Worm (Caenorhabditis elegans) whole organism, L4 larva: ENCODE measurements around the gene Y67D8C.6.

Source experiments
- F49E8.2 ChIP-seq: sonication (generic microtip); optimal IDR thresholded peaks from 2 replicates; lab custom pipeline; 2016; ENCODE audit warnings: missing compliant biosample characterization, mild to moderate bottlenecking, missing genetic modification characterization, borderline replicate concordance
- ama-1 ChIP-seq: fragments of 150-350 bp; optimal IDR thresholded peaks from 2 replicates; lab custom pipeline; 2014; ENCODE audit warnings: inconsistent platforms, mixed read lengths
- dve-1 ChIP-seq: sonication (generic microtip); optimal IDR thresholded peaks from 2 replicates; lab custom pipeline; 2017; ENCODE audit warnings: antibody characterized with exemption, mild to moderate bottlenecking, missing genetic modification characterization, missing compliant biosample characterization; ENCODE audit not compliant: insufficient read depth
- fos-1 ChIP-seq: fragments of 150-350 bp; optimal IDR thresholded peaks from 2 replicates; lab custom pipeline; 2014; ENCODE audit warnings: missing biosample characterization, missing genetic modification characterization
- lsy-2 ChIP-seq, 2 experiments: fragments of 150-350 bp in 1 of 2; sonication (generic microtip) in 1 of 2; optimal IDR thresholded peaks; 2 replicates each; lab custom pipeline; 2014 to 2017; ENCODE audit warnings: missing biosample characterization in 2 of 2, missing genetic modification characterization in 2 of 2
- madf-9 ChIP-seq: fragments of 200-800 bp; sonication (Bioruptor generic); conservative IDR thresholded peaks from 2 replicates; pipeline ENCODE4 v1.3.6; 2022; ENCODE audit warnings: missing genetic modification reagents, missing genetic modification characterization, missing compliant biosample characterization
- nhr-237 ChIP-seq: sonication (generic microtip); optimal IDR thresholded peaks from 2 replicates; lab custom pipeline; 2017; ENCODE audit warnings: missing biosample characterization, missing genetic modification characterization
- nhr-6 ChIP-seq: fragments of 150-350 bp; optimal IDR thresholded peaks from 2 replicates; lab custom pipeline; 2014; ENCODE audit warnings: missing biosample characterization, missing genetic modification characterization
- nhr-76 ChIP-seq: fragments of 150-350 bp; optimal IDR thresholded peaks from 2 replicates; lab custom pipeline; 2014; ENCODE audit warnings: missing biosample characterization, missing genetic modification characterization
- skn-1 ChIP-seq: fragments of 150-350 bp; optimal IDR thresholded peaks from 2 replicates; lab custom pipeline; 2014; ENCODE audit warnings: missing biosample characterization, missing genetic modification characterization
- snpc-1.2 ChIP-seq: fragments of 200-800 bp; sonication (Bioruptor generic); IDR thresholded peaks from 2 replicates; pipeline ENCODE4 v1.3.6; 2022; ENCODE audit warnings: missing genetic modification reagents, missing genetic modification characterization, missing compliant biosample characterization
- unc-39 ChIP-seq: sonication (generic microtip); optimal IDR thresholded peaks from 2 replicates; lab custom pipeline; 2017; ENCODE audit warnings: missing biosample characterization, missing genetic modification characterization
- zag-1 ChIP-seq: fragments of 150-350 bp; optimal IDR thresholded peaks from 2 replicates; lab custom pipeline; 2014; ENCODE audit warnings: missing biosample characterization, missing genetic modification characterization
- ztf-11 ChIP-seq: fragments of 150-350 bp; optimal IDR thresholded peaks from 2 replicates; lab custom pipeline; 2014; ENCODE audit warnings: missing biosample characterization, missing genetic modification characterization

ce11 chrIV:3035375-3035774 lies 27.8 kb downstream of the Y67D8C.6 start:
- no peak for TF ChIP-seq ztf-11 (tag; lab: Kevin White, UChicago)
- no peak for TF ChIP-seq ama-1
- no peak for TF ChIP-seq snpc-1.2 (GFP tag; lab: Robert Waterston, UW)
- TF ChIP-seq F49E8.2 (tag; lab: Kevin White, UChicago), result no peak
- no peak for TF ChIP-seq nhr-237 (tag; lab: Kevin White, UChicago)
- TF ChIP-seq skn-1 (tag; lab: Kevin White, UChicago), result no peak
- no peak for TF ChIP-seq madf-9 (GFP tag; lab: Robert Waterston, UW)
- TF ChIP-seq nhr-6, result no peak
- TF ChIP-seq dve-1 (tag; lab: Kevin White, UChicago), result no peak
- TF ChIP-seq lsy-2 (tag; optimal IDR thresholded peaks at IDR 0.05; lab: Kevin White, UChicago), result no peak
- TF ChIP-seq nhr-76 (tag; lab: Kevin White, UChicago), result no peak
- TF ChIP-seq unc-39 (tag; lab: Kevin White, UChicago), result no peak
- no peak for TF ChIP-seq zag-1 (tag; lab: Kevin White, UChicago)
- no peak for TF ChIP-seq fos-1 (tag; lab: Kevin White, UChicago)
